Worm (Caenorhabditis elegans): Measurements from ENCODE around the gene ZK1248.19.

The ZK1248.19 gene

ce11 chrII:5835146-5835545 lies 4.1 kb downstream of the ZK1248.19 start:
- no peak for TF ChIP-seq him-1 (tag; optimal IDR thresholded peaks at IDR 0.05)
- no peak for TF ChIP-seq lsl-1 (GFP tag; optimal IDR thresholded peaks at IDR 0.05)
- no peak for TF ChIP-seq F57C9.4 (tag; optimal IDR thresholded peaks at IDR 0.05)
- TF ChIP-seq ztf-28 (GFP tag; IDR thresholded peaks at IDR 0.05) = no peak
- TF ChIP-seq mes-4 (tag; optimal IDR thresholded peaks at IDR 0.05) = no peak
- no peak for TF ChIP-seq F49E8.2 (tag; optimal IDR thresholded peaks at IDR 0.05; ENCODE audit: insufficient read depth)
- no peak for TF ChIP-seq atf-7 (tag; optimal IDR thresholded peaks at IDR 0.05)
- no peak for TF ChIP-seq F33H1.4 (GFP tag; IDR thresholded peaks at IDR 0.05)
- no peak for TF ChIP-seq F22D6.2 (tag; optimal IDR thresholded peaks at IDR 0.05)
- TF ChIP-seq ekl-4 (GFP tag; IDR thresholded peaks at IDR 0.05) = no peak

ce11 chrII:5833136-5833535 lies 6.1 kb downstream of the ZK1248.19 start, which contains the start of gene gtap-1:
Gene gtap-1 (minus strand): TSS chrII:5833236.
- TF ChIP-seq hlh-26 (GFP tag; conservative IDR thresholded peaks at IDR 0.05) = no peak
- TF ChIP-seq akir-1 (GFP tag; optimal IDR thresholded peaks at IDR 0.05) = no peak
- TF ChIP-seq B0035.1 (tag; optimal IDR thresholded peaks at IDR 0.05) = no peak
- TF ChIP-seq nfyb-1 (GFP tag; IDR thresholded peaks at IDR 0.05) = no peak
- no peak for TF ChIP-seq tbp1 (GFP tag; optimal IDR thresholded peaks at IDR 0.05)
- no peak for TF ChIP-seq chd-7 (tag; optimal IDR thresholded peaks at IDR 0.05)
- no peak for TF ChIP-seq ets-4 (GFP tag; optimal IDR thresholded peaks at IDR 0.05)
- TF ChIP-seq ceh-27 (GFP tag; optimal IDR thresholded peaks at IDR 0.05) = no peak
- no peak for TF ChIP-seq F52B5.7 (tag; optimal IDR thresholded peaks at IDR 0.05)
- TF ChIP-seq attf-6 (GFP tag; IDR thresholded peaks at IDR 0.05) = no peak
- TF ChIP-seq ceh-40 (GFP tag; IDR thresholded peaks at IDR 0.05) = no peak
- no peak for TF ChIP-seq fkh-3 (tag; optimal IDR thresholded peaks at IDR 0.05)
- no peak for TF ChIP-seq F57C9.4 (tag; optimal IDR thresholded peaks at IDR 0.05)
- TF ChIP-seq ztf-26 (tag; optimal IDR thresholded peaks at IDR 0.05) = no peak

DNA sequence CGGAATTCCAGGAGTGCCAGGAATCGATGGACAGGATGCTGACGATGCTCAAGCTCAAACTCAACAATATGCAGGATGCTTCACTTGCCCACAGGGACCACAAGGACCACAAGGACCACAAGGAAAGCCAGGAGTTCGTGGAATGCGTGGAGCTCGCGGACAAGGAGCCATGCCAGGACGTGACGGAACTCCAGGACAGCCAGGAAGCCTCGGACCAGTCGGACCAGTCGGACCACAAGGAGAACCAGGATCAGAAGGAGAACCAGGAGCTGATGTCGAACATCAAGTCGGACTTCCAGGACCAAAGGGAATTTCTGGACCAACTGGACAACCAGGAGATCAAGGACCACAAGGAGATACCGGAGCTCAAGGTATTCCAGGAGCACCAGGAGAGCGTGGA lies 7.8 kb downstream of the ZK1248.19 start:
- TF ChIP-seq F23B12.7 (tag; optimal IDR thresholded peaks at IDR 0.05; ENCODE audit: insufficient read depth) (no peak), egrh-3 (GFP tag; IDR thresholded peaks at IDR 0.05) (peak; percentile 57; the same call in 1 of the 2 replicates), zfh-2 (GFP tag; conservative IDR thresholded peaks at IDR 0.05) (peak; percentile 82)

DNA sequence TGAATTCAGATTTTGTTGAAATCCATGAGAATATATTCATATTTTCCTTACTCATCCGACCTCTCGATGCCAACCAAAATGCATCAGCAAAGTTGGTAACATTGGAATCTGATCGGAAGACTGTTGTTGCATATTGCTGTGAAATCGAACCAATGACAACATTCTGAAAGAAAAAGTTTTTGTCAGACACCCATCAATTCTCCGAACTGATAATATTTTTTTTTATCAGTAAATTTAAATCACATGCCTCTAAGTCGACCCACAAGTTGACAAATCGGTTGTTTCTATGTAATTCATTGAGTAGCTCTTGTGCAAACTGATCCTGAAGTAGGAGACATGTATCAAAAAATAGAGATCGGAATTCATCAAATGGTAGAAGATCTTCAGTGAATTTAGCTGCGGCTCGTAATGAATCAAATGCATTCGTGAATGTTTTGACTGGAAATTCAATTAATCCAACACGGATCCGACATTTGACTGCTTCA lies 9.2 kb downstream of the ZK1248.19 start, which contains the start of gene col-74:
Gene col-74 (plus strand): TSS at position 435 of the 485 bp plus-strand sequence.
- no peak for TF ChIP-seq tlf-1 (GFP tag; optimal IDR thresholded peaks at IDR 0.05)
- TF ChIP-seq nfya-1 (tag; optimal IDR thresholded peaks at IDR 0.05; ENCODE audit: borderline replicate concordance, insufficient read depth) = no peak
- TF ChIP-seq nhr-80 (tag; optimal IDR thresholded peaks at IDR 0.05) = peak; percentile 52
- no peak for TF ChIP-seq die-1 (tag; optimal IDR thresholded peaks at IDR 0.05)
- peak; percentile 23; the same call in 1 of the 2 replicates for TF ChIP-seq dox-1 (GFP tag; IDR thresholded peaks at IDR 0.05)
- no peak for TF ChIP-seq nhr-179 (tag; optimal IDR thresholded peaks at IDR 0.05)
- TF ChIP-seq ztf-22 (GFP tag; optimal IDR thresholded peaks at IDR 0.05) = no peak
- TF ChIP-seq nfyb-1 (GFP tag; IDR thresholded peaks at IDR 0.05) = 0 out of 2 replicates have a peak, but pooled peaks have one; percentile 23
- TF ChIP-seq ztf-3 (GFP tag; optimal IDR thresholded peaks at IDR 0.05) = no peak
- TF ChIP-seq repo-1 (tag; optimal IDR thresholded peaks at IDR 0.05) = no peak
- 0 out of 2 replicates have a peak, but pooled peaks have one; percentile 8 for TF ChIP-seq Y53G8AR.9 (GFP tag; conservative IDR thresholded peaks at IDR 0.05)
